Fruit fly (Drosophila melanogaster) whole organism, larva: ENCODE measurements around the gene CG33669.

Experiments used
- noc ChIP-seq: fragments of 200-800 bp; sonication (Bioruptor generic); optimal IDR thresholded peaks from 3 replicates; lab custom pipeline; 2019; ENCODE audit warnings: missing biosample characterization, mild to moderate bottlenecking, missing genetic modification characterization, moderate library complexity

The CG33669 gene

DNA sequence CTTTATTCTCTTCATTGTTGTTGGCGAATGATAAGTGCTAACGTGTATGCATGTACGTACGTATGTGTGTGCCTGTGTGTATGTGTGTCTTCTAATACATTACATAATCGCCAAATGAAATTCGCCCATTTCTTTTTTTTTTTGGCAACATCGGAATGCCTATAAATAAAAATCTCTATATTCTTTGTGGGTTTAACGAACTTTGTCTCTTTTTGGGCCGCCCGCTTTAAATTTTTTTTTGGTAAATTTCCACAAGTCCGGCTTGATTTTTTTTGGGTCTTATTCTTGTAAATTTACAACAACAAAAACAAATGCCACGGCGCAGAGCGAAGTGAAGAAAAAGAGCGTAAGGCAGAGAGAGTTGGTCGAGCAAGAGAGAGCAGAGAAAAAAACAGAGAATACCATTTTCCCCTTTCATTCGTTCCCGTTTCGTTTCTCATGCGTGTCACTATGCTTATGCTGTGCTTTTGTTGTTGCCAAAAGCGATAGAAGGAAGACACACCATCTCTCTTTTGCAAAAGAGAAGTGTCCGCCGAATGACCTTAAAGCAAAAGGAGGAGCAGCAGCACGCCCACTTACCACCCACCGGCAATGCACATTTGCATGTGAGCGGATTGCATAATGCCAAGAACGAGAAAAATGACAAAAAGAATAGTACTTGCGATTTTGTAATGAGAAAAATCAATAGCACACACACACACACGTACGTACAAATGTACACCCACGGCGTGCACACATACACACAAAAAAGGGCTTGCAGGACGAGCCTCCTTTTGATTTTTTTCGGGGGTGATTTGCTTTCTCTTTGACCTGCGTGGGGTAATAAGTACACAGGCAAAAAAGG is 46.9 kb downstream of the CG33669 start:
- TF ChIP-seq noc (tag; lab: Kevin White, UChicago) = no peak

DNA sequence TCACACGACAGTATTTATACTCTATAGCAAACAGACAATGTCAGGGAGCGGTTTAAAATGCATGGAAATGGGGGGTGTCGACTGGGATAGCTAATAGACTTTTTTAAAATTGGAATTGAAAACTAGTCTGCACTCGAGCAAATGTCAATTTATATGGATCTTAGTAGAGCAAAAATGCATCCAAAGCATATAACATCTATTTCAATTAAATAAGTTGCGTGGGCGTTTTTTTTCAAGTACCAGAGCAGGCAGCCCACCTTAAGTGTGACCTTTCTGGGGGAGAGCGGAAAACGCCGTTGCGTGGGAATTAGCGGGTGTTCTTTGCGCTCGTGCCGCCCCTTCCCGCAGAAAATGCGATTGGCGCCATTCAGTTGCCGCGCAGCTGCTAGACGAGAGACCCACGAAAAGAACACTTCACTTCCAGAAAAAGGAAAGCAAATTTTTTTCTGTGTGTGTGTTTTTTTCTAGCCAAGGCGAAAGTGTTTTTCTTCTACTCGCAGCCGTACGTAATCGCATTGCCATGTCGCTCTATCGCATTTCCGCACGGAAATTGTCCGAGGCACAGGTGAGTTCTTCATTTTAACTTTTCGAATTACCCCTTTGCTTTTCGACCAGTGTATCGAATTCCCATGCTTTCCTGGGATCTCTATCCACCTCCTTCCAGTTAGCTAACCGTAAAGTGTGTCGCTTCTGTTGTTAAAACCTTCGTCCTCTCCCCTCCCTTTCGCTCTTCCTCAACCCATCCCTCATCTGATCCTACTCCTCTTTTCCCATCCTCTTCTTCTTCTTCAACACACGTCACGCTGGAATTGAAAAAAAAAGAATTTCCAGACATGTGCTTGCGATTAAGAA is 47.8 kb downstream of the CG33669 start:
- peak; percentile 9 for TF ChIP-seq noc (tag; lab: Kevin White, UChicago)

DNA sequence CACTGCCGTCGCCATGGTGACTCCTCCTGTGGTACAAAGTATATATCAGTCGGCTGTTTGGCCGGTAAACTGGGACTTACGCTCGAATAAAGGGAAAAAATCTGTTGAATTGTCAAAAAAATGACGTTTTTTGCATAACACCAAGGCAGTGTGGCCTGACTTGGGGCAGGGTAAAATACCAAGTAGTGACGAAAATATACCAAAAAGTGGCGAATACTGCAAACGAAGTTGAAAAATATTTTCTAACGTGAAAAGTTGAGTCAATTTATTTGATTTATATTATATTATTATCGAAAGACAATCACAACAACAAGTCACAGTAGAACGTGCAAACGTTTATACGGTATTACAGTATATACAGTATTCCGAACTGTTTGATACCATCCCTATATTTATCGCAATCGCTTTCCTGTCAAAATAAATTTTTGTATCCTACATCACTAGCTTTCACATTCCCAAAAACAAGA is 49.7 kb downstream of the CG33669 start, which contains the start of the genes ND-B16.6 and kdn:
TSS of gene ND-B16.6 (minus strand) at position 189 of the 467 bp plus-strand sequence.
TSS of gene kdn (plus strand) at position 417 of the 467 bp plus-strand sequence.
- no peak for TF ChIP-seq noc (tag; lab: Kevin White, UChicago)
